Fruit fly (Drosophila melanogaster): Measurements from ENCODE around the gene CG31457.
A peak's percentile ranks its signal among the peaks of the same experiment; 100 is the strongest.

CG31457 gene

DNA sequence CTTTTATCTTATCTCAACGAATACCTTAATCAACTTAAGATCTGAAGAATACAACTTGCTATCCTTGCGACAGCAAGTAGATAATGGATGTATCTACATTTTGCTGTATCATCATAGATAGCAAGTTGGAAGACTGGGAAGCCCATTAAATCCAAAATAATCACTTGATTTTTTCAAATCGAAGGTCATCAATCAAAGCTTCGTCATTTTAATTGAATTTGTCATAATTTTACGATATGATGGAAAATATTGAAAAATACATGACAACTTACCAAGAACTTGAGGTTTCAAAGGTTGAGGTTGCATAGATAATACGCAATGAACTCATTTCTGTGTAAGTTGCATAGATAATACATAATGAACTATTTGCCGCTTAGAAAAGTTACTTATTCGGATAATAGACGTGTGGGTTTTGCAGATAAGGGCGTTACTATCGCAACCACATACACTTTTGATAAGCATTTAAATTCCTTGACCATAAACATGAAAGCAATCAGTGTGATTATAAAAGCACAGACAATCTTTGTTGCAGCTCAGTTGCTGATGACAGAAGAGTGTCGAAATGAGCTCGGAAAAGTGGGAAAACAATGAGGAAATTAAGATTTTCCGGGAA, 30.5 kb downstream of the CG31457 start, which contains the start of gene CG6733:
Gene CG6733, plus strand, starts transcription at position 532 of the 613 bp plus-strand sequence.
- no peak for TF ChIP-seq CG4318 (GFP tag; optimal IDR thresholded peaks at IDR 0.05)
- no peak for TF ChIP-seq CG6163 (GFP tag; IDR thresholded peaks at IDR 0.05)
- TF ChIP-seq CG11902 (GFP tag; optimal IDR thresholded peaks at IDR 0.05) = no peak
- TF ChIP-seq ss (GFP tag; optimal IDR thresholded peaks at IDR 0.05) = no peak
- TF ChIP-seq Gug (GFP tag; IDR thresholded peaks at IDR 0.05) = no peak
- no peak for TF ChIP-seq Ets21C (GFP tag; optimal IDR thresholded peaks at IDR 0.05)
- TF ChIP-seq CG11762 (GFP tag; optimal IDR thresholded peaks at IDR 0.05; ENCODE audit: insufficient read depth) = no peak
- TF ChIP-seq spab (GFP tag; optimal IDR thresholded peaks at IDR 0.05) = no peak
- TF ChIP-seq CG7368 (GFP tag; optimal IDR thresholded peaks at IDR 0.05) = no peak
- no peak for TF ChIP-seq achi (GFP tag; optimal IDR thresholded peaks at IDR 0.05)
- no peak for TF ChIP-seq CG15336 (GFP tag; IDR thresholded peaks at IDR 0.05)
- no peak for TF ChIP-seq Hr38 (GFP tag; optimal IDR thresholded peaks at IDR 0.05)

DNA sequence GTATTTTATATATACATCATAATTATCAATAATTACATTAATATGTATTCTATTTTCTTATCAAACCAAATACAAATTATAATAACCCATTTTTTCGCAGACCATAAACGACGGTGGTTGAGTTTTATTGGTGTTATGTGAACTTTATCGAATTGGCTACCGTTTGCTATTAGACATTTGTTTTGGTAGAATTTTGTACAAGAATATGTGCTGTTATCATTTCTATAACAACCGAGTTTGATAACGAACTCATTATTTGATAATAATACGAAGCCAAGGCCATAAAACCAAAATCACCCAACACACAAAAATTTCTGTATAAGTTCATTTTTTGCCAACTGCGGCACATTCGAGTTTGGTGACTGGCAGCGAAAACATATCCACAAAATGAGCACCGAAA, 32.4 kb downstream of the CG31457 start, which contains the start of gene CG17109:
Gene CG17109, plus strand, starts transcription at position 345 of the 400 bp plus-strand sequence.
- TF ChIP-seq vri (GFP tag; optimal IDR thresholded peaks at IDR 0.05) (peak; percentile 73), CG31627 (GFP tag; optimal IDR thresholded peaks at IDR 0.05) (no peak)

DNA sequence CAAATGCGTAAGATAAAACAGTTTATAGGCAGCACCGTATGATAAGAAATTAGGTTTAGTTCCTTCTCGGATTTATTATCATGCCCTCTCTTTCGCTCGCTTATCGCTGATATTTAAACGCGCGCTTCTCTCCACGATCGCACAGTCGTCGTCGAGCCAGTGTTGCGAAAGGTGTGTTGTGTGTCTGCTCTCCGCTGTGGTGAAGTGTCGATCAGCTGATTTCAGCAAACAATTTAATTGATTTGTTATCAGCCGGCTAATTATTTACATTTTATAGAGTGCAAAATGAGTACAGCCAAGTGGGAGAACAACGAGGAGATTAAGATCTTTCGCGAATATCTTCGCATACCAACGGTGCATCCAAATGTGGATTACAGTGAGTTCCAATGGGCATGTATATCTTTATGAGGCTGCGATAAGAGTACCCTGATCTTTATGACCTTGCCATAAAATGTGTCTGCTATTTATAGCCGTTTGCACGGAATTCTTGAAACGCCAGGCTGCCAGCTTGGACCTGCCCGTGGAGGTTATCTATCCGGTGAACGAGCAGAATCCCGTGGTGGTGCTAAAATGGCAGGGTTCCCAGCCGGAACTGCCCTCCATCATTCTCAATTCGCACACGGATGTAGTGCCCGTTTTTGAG, 36.1 kb downstream of the CG31457 start, which contains the start of the genes CG17110 and CG6726:
Gene CG17110, plus strand, starts transcription at position 139 of the 643 bp plus-strand sequence.
Gene CG6726, plus strand, starts transcription at position 139 of the 643 bp plus-strand sequence.
- TF ChIP-seq svp (GFP tag) (peak; percentile 97), Sox14 (GFP tag; optimal IDR thresholded peaks at IDR 0.05) (no peak), CG6276 (GFP tag; optimal IDR thresholded peaks at IDR 0.05) (peak; percentile 4), CG6792 (GFP tag; optimal IDR thresholded peaks at IDR 0.05) (no peak), CG8119 (GFP tag; IDR thresholded peaks at IDR 0.05) (no peak), Smox (GFP tag; optimal IDR thresholded peaks at IDR 0.05) (no peak), fkh (GFP tag; optimal IDR thresholded peaks at IDR 0.05) (peak; percentile 72), Blimp-1 (GFP tag; optimal IDR thresholded peaks at IDR 0.05) (no peak), net (GFP tag; optimal IDR thresholded peaks at IDR 0.05) (no peak), Gug (GFP tag; IDR thresholded peaks at IDR 0.05) (no peak), cyc (GFP tag; optimal IDR thresholded peaks at IDR 0.05) (no peak), vri (GFP tag; optimal IDR thresholded peaks at IDR 0.05) (peak; percentile 30)

DNA sequence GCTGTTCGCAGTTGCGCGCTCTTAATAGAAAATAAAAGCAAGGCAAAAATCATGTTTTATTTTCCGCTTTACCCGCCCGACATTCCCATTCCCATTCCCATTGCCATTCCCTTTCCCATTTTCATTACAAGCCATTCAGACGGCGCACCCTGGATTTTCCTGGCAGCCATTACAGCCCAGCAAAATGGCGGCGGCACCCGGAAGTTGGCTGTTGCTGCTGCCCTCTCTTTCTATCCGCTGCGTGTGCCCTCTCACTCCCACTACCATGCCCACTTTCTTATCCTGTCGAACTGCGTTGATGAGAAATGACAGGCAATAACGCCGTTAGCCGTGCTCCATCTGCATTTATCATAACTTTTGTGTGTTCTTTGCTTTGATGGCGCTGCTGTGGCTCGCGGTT, 39.5 kb downstream of the CG31457 start:
- no peak for TF ChIP-seq dac (GFP tag; optimal IDR thresholded peaks at IDR 0.05)
- no peak for TF ChIP-seq CG4318 (GFP tag; optimal IDR thresholded peaks at IDR 0.05)
- no peak for TF ChIP-seq achi (GFP tag; optimal IDR thresholded peaks at IDR 0.05)
- no peak for TF ChIP-seq CG6163 (GFP tag; IDR thresholded peaks at IDR 0.05)
- TF ChIP-seq CG3919 (GFP tag; optimal IDR thresholded peaks at IDR 0.05) = no peak
- TF ChIP-seq net (GFP tag; optimal IDR thresholded peaks at IDR 0.05) = no peak
- no peak for TF ChIP-seq CG11762 (GFP tag; optimal IDR thresholded peaks at IDR 0.05; ENCODE audit: insufficient read depth)
- TF ChIP-seq Eip75B (GFP tag; optimal IDR thresholded peaks at IDR 0.05) = no peak

DNA sequence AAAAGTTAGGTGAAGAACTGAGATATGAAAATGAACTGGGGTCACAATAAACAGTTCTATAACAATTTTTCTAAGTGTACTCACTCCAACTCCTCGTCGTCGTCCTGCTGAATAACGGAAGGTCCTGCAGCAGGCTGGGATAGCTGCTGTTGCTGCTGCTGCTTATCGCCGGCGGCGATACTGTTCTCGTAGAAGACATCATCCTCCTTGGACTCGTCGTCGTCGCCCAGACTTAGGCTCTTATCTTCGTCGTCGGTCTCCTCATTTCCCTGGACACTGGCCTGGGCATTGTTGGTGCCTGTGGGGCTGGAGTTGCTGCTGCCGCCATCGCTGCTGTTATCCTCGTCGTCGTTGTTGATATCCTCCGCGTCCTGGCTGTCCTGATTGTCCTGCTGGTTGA, 46.5 kb downstream of the CG31457 start:
- TF ChIP-seq CG11294 (GFP tag; IDR thresholded peaks at IDR 0.05) (no peak), CG32006 (GFP tag; optimal IDR thresholded peaks at IDR 0.05) (no peak), lz (GFP tag; optimal IDR thresholded peaks at IDR 0.05) (no peak), svp (GFP tag) (peak; percentile 45), Blimp-1 (GFP tag; optimal IDR thresholded peaks at IDR 0.05) (no peak), topi (GFP tag; optimal IDR thresholded peaks at IDR 0.05) (no peak), fd59A (GFP tag; optimal IDR thresholded peaks at IDR 0.05) (no peak)

All from whole organism, prepupa.